Worm (Caenorhabditis elegans) whole organism, midembryonic: ENCODE data around the gene W03H9.2.

Experiments used
- T22C8.4 ChIP-seq: fragments of 200-800 bp; sonication (Bioruptor generic); IDR thresholded peaks from 2 replicates; pipeline ENCODE4 v1.3.6; 2022; ENCODE audit warnings: missing genetic modification characterization, missing compliant biosample characterization
- cog-1 ChIP-seq: sonication (generic microtip); optimal IDR thresholded peaks from 2 replicates; lab custom pipeline; 2016; ENCODE audit warnings: missing genetic modification characterization, missing compliant biosample characterization
- flt-1 ChIP-seq: fragments of 200-800 bp; sonication (Bioruptor generic); IDR thresholded peaks from 2 replicates; pipeline ENCODE4 v1.3.6; 2022; ENCODE audit warnings: missing genetic modification characterization, missing compliant biosample characterization
- klf-2 ChIP-seq: fragments of 200-800 bp; sonication (Bioruptor generic); conservative IDR thresholded peaks from 2 replicates; pipeline ENCODE4 v1.3.6; 2022; ENCODE audit warnings: missing genetic modification reagents, missing genetic modification characterization, missing compliant biosample characterization
- med-1 ChIP-seq: sonication (generic microtip); optimal IDR thresholded peaks from 2 replicates; lab custom pipeline; 2017; ENCODE audit warnings: missing genetic modification characterization, mild to moderate bottlenecking, missing compliant biosample characterization, antibody characterized with exemption, missing genetic modification reagents; ENCODE audit not compliant: insufficient read depth
- ref-1 ChIP-seq: fragments of 200-800 bp; sonication (Bioruptor generic); conservative IDR thresholded peaks from 2 replicates; pipeline ENCODE4 v1.3.6; 2022; ENCODE audit warnings: missing genetic modification reagents, missing genetic modification characterization, missing compliant biosample characterization
- tab-1 ChIP-seq: fragments of 200-800 bp; sonication (Bioruptor generic); IDR thresholded peaks from 2 replicates; pipeline ENCODE4 v1.3.6; 2022; ENCODE audit warnings: missing genetic modification characterization, missing compliant biosample characterization
- ztf-23 ChIP-seq: fragments of 200-800 bp; sonication (Bioruptor generic); IDR thresholded peaks from 2 replicates; pipeline ENCODE4 v1.3.6; 2022; ENCODE audit warnings: missing genetic modification reagents, missing genetic modification characterization, missing compliant biosample characterization
- ztf-29 ChIP-seq: fragments of 200-800 bp; sonication (Bioruptor generic); IDR thresholded peaks from 2 replicates; pipeline ENCODE4 v1.3.6; 2022; ENCODE audit warnings: missing genetic modification reagents, missing genetic modification characterization, missing compliant biosample characterization

W03H9.2 gene

ce11 chrII:14102112-14102511 lies 41.6 kb downstream of the W03H9.2 start:
- TF ChIP-seq ztf-23 (GFP tag; lab: Robert Waterston, UW) (no peak), tab-1 (GFP tag; lab: Robert Waterston, UW) (no peak), med-1 (GFP tag; lab: Kevin White, UChicago) (no peak), flt-1 (GFP tag; lab: Robert Waterston, UW) (no peak), ztf-29 (GFP tag; lab: Robert Waterston, UW) (no peak), ref-1 (no peak), cog-1 (no peak), T22C8.4 (GFP tag; lab: Robert Waterston, UW) (no peak), klf-2 (no peak)

DNA sequence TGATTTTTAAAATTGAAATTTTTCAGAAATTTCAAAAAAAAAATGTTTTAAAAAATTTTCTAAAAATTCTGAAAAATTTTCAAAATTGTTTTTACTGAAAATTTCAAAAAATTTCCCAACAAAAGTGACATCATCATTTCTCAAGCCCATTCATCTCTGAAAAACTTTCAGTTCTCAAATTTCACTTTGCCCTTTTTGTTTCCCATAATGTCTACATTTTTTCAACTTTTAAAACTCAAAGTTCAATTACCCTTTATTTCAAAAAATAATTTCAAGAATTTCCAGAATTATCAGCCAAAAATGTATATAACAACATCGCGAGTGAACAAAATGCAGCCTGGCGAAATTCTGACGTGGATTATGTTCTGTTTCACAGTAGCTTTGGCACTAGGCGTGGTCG lies 42.7 kb downstream of the W03H9.2 start, which contains the start of gene bkip-1:
TSS of gene bkip-1 (plus strand) at position 301 of the 400 bp plus-strand sequence.
- no peak for TF ChIP-seq ztf-29 (GFP tag; lab: Robert Waterston, UW)
- TF ChIP-seq T22C8.4 (GFP tag; lab: Robert Waterston, UW): no peak
- no peak for TF ChIP-seq cog-1
- no peak for TF ChIP-seq med-1 (GFP tag; lab: Kevin White, UChicago)

DNA sequence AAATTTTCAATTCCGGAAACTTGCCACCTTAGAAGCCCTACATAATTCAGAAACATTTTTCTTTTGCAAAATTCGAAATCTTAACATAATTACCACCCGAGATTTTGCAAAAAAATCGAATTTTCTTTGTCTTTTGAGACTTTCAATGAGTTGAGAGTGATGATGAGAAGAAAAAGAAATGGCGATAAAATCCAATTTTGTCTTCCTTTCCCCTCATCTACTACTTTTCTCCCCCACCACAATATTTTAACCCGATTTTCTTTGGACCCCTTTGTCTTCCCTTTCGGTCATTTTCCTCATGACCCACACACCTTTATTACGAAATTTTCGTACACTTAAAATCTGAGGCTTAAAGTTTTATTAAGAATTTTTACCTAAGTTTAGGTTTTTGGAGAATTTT lies 45.3 kb downstream of the W03H9.2 start:
- TF ChIP-seq klf-2: no peak
- no peak for TF ChIP-seq cog-1
- no peak for TF ChIP-seq flt-1 (GFP tag; lab: Robert Waterston, UW)
- TF ChIP-seq T22C8.4 (GFP tag; lab: Robert Waterston, UW): no peak
- no peak for TF ChIP-seq ztf-29 (GFP tag; lab: Robert Waterston, UW)
- no peak for TF ChIP-seq tab-1 (GFP tag; lab: Robert Waterston, UW)
- TF ChIP-seq med-1 (GFP tag; lab: Kevin White, UChicago): no peak
- TF ChIP-seq ref-1: no peak
- no peak for TF ChIP-seq ztf-23 (GFP tag; lab: Robert Waterston, UW)

- TF ChIP-seq T22C8.4 (GFP tag; lab: Robert Waterston, UW) (no peak), klf-2 (no peak), flt-1 (GFP tag; lab: Robert Waterston, UW) (no peak), cog-1 (no peak), ztf-29 (GFP tag; lab: Robert Waterston, UW) (no peak), tab-1 (GFP tag; lab: Robert Waterston, UW) (no peak), ztf-23 (GFP tag; lab: Robert Waterston, UW) (no peak), med-1 (GFP tag; lab: Kevin White, UChicago) (no peak), ref-1 (no peak)
Measured at ce11 chrII:14097518-14097917, 46.2 kb downstream of the W03H9.2 start, which contains the start of gene Y39G8C.2. Y39G8C.2 (minus strand) TSS chrII:14097618.

ce11 chrII:14096814-14097213 lies 46.9 kb downstream of the W03H9.2 start:
- TF ChIP-seq ztf-23 (GFP tag; lab: Robert Waterston, UW): peak; percentile 3; the same call in 1 of the 2 replicates
- TF ChIP-seq flt-1 (GFP tag; lab: Robert Waterston, UW): 0 out of 2 replicates have a peak, but pooled peaks have one; percentile 7
- no peak for TF ChIP-seq T22C8.4 (GFP tag; lab: Robert Waterston, UW)

ce11 chrII:14095875-14096274 lies 47.8 kb downstream of the W03H9.2 start:
- no peak for TF ChIP-seq flt-1 (GFP tag; lab: Robert Waterston, UW)
- no peak for TF ChIP-seq med-1 (GFP tag; lab: Kevin White, UChicago)
- no peak for TF ChIP-seq ref-1
- no peak for TF ChIP-seq T22C8.4 (GFP tag; lab: Robert Waterston, UW)

DNA sequence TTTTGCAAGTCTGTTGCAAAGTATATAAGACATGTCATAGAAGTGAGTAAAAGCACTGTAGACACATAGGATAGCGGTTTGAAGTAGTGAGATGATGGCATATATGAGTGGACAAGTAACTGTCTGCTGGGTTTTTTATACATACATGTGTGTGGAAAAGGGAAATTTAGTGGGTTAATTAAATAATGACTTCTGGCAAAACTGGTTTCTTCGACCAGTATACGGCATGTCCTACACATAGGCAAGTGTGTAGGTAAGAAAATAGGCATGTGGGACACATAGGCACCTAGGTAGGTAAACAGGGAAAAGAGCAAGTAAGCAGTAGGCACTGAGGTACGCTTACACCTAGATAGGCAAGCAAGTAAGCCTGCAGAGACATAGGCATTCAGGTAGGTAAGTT lies 49.1 kb downstream of the W03H9.2 start, which contains the start of gene col-87:
TSS of gene col-87 (minus strand) at position 101 of the 400 bp plus-strand sequence.
- TF ChIP-seq T22C8.4 (GFP tag; lab: Robert Waterston, UW) (no peak), ztf-23 (GFP tag; lab: Robert Waterston, UW) (no peak), cog-1 (no peak), ref-1 (no peak), flt-1 (GFP tag; lab: Robert Waterston, UW) (no peak), med-1 (GFP tag; lab: Kevin White, UChicago) (no peak), klf-2 (no peak), tab-1 (GFP tag; lab: Robert Waterston, UW) (no peak), ztf-29 (GFP tag; lab: Robert Waterston, UW) (no peak)
